Worm (Caenorhabditis elegans) whole organism, midembryonic: ENCODE results near the gene spe-19.

Experiments
- T22C8.4 ChIP-seq: fragments of 200-800 bp; sonication (Bioruptor generic); IDR thresholded peaks from 2 replicates; pipeline ENCODE4 v1.3.6; 2022; ENCODE audit warnings: missing genetic modification characterization, missing compliant biosample characterization
- cog-1 ChIP-seq: sonication (generic microtip); optimal IDR thresholded peaks from 2 replicates; lab custom pipeline; 2016; ENCODE audit warnings: missing genetic modification characterization, missing compliant biosample characterization
- med-1 ChIP-seq: sonication (generic microtip); optimal IDR thresholded peaks from 2 replicates; lab custom pipeline; 2017; ENCODE audit warnings: missing genetic modification characterization, mild to moderate bottlenecking, missing compliant biosample characterization, antibody characterized with exemption, missing genetic modification reagents; ENCODE audit not compliant: insufficient read depth
- ref-1 ChIP-seq: fragments of 200-800 bp; sonication (Bioruptor generic); conservative IDR thresholded peaks from 2 replicates; pipeline ENCODE4 v1.3.6; 2022; ENCODE audit warnings: missing genetic modification reagents, missing genetic modification characterization, missing compliant biosample characterization
- tab-1 ChIP-seq: fragments of 200-800 bp; sonication (Bioruptor generic); IDR thresholded peaks from 2 replicates; pipeline ENCODE4 v1.3.6; 2022; ENCODE audit warnings: missing genetic modification characterization, missing compliant biosample characterization
- ztf-23 ChIP-seq: fragments of 200-800 bp; sonication (Bioruptor generic); IDR thresholded peaks from 2 replicates; pipeline ENCODE4 v1.3.6; 2022; ENCODE audit warnings: missing genetic modification reagents, missing genetic modification characterization, missing compliant biosample characterization

DNA sequence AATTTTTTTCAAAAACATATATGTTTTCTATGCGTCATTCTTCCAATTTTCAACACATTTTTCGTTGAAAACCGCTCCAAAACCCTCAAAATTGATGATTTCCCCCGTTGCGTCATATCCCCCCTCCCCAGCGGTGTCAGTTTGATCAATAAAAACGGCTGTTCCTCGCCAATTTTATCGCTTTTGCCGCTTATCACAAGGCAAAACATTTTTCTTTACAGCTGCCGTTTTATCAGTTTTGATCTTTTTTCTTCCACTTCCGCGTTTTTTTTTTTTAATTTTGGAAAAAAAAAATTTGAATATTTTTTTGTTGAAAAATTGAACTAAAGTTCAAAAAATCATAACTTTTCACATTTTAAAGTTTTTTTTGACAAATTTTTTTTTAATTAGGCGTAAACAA, 36.0 kb downstream of the spe-19 start:
- TF ChIP-seq cog-1 (tag; lab: Kevin White, UChicago) (no peak), T22C8.4 (GFP tag; lab: Robert Waterston, UW) (no peak), med-1 (GFP tag; lab: Kevin White, UChicago) (no peak), ref-1 (GFP tag; lab: Robert Waterston, UW) (no peak), ztf-23 (no peak), tab-1 (GFP tag; lab: Robert Waterston, UW) (no peak)
